Fruit fly (Drosophila melanogaster) whole organism, embryonic: ENCODE measurements around the gene CG7739.

Experiments used
- Ada2b ChIP-seq: fragments of 200-800 bp; sonication (Bioruptor generic); IDR thresholded peaks from 2 replicates; pipeline ENCODE4 v1.3.6; 2022; ENCODE audit warnings: missing biosample characterization, missing genetic modification characterization
- Antp ChIP-seq: fragments of 200-800 bp; sonication (Bioruptor generic); optimal IDR thresholded peaks from 3 replicates; lab custom pipeline; 2016; ENCODE audit warnings: missing biosample characterization, missing genetic modification characterization
- BEAF-32 ChIP-seq: fragments of 200-800 bp; sonication (Bioruptor generic); optimal IDR thresholded peaks from 3 replicates; lab custom pipeline; 2017; ENCODE audit warnings: missing biosample characterization, missing genetic modification characterization, mild to moderate bottlenecking, moderate library complexity, missing genetic modification reagents
- C15 ChIP-seq: fragments of 200-800 bp; sonication (Bioruptor generic); IDR thresholded peaks from 3 replicates; pipeline ENCODE4 v1.3.6; 2022; ENCODE audit warnings: missing biosample characterization, missing genetic modification characterization
- CG10209 ChIP-seq: fragments of 200-800 bp; sonication (Bioruptor generic); optimal IDR thresholded peaks from 3 replicates; lab custom pipeline; 2017; ENCODE audit warnings: missing biosample characterization, mild to moderate bottlenecking, missing genetic modification characterization, missing genetic modification reagents
- CG1024 ChIP-seq: fragments of 200-800 bp; sonication (Bioruptor generic); IDR thresholded peaks from 2 replicates; pipeline ENCODE4 v1.3.6; 2022; ENCODE audit warnings: missing biosample characterization, missing genetic modification characterization
- CG12104 ChIP-seq: fragments of 200-800 bp; sonication (Bioruptor generic); optimal IDR thresholded peaks from 3 replicates; lab custom pipeline; 2016; ENCODE audit warnings: missing biosample characterization, missing genetic modification characterization
- CG12769 ChIP-seq: fragments of 200-800 bp; sonication (Bioruptor generic); optimal IDR thresholded peaks from 2 replicates; lab custom pipeline; 2019; ENCODE audit warnings: missing biosample characterization, mild to moderate bottlenecking, missing genetic modification characterization, moderate library complexity
- CG18011 ChIP-seq: fragments of 200-800 bp; sonication (Bioruptor generic); optimal IDR thresholded peaks from 2 replicates; lab custom pipeline; 2017; ENCODE audit warnings: missing biosample characterization, missing genetic modification characterization, mild to moderate bottlenecking, moderate library complexity, missing genotype
- CG18599 ChIP-seq: fragments of 200-800 bp; sonication (Bioruptor generic); optimal IDR thresholded peaks from 3 replicates; lab custom pipeline; 2017; ENCODE audit warnings: missing biosample characterization, missing genetic modification characterization, mild to moderate bottlenecking, moderate library complexity, missing genetic modification reagents
- CG18764 ChIP-seq: fragments of 200-800 bp; sonication (Bioruptor generic); optimal IDR thresholded peaks from 3 replicates; lab custom pipeline; 2016; ENCODE audit warnings: missing biosample characterization, missing genetic modification characterization
- CG2712 ChIP-seq: fragments of 200-800 bp; optimal IDR thresholded peaks from 3 replicates; lab custom pipeline; 2019; ENCODE audit warnings: missing biosample characterization, mild to moderate bottlenecking, missing genetic modification characterization, moderate library complexity
- CG4282 ChIP-seq: fragments of 200-800 bp; sonication (Bioruptor generic); optimal IDR thresholded peaks from 2 replicates; lab custom pipeline; 2016; ENCODE audit warnings: missing biosample characterization, missing genetic modification characterization
- CG5180 ChIP-seq: fragments of 200-800 bp; sonication (Bioruptor generic); optimal IDR thresholded peaks from 3 replicates; lab custom pipeline; 2017; ENCODE audit warnings: missing biosample characterization, missing genetic modification characterization, mild to moderate bottlenecking, moderate library complexity, missing genetic modification reagents
- CG6272 ChIP-seq: fragments of 200-800 bp; sonication (Bioruptor generic); IDR thresholded peaks from 2 replicates; pipeline ENCODE4 v1.3.6; 2022; ENCODE audit warnings: missing biosample characterization, missing genetic modification characterization
- CG6791 ChIP-seq: fragments of 200-800 bp; sonication (Bioruptor generic); IDR thresholded peaks from 3 replicates; pipeline ENCODE4 v1.3.6; 2022; ENCODE audit warnings: missing biosample characterization, missing genetic modification characterization; ENCODE audit not compliant: partially characterized antibody
- CG7372 ChIP-seq: fragments of 200-800 bp; sonication (Bioruptor generic); IDR thresholded peaks from 2 replicates; pipeline ENCODE4 v1.3.6; 2022; ENCODE audit warnings: missing biosample characterization, missing genetic modification characterization
- CG9215 ChIP-seq: fragments of 200-800 bp; sonication (Bioruptor generic); IDR thresholded peaks from 2 replicates; pipeline ENCODE4 v1.3.6; 2022; ENCODE audit warnings: missing biosample characterization, missing genetic modification characterization
- CG9727 ChIP-seq: fragments of 200-800 bp; sonication (Bioruptor generic); optimal IDR thresholded peaks from 3 replicates; lab custom pipeline; 2017; ENCODE audit warnings: missing biosample characterization, mild to moderate bottlenecking, missing genetic modification characterization
- CG9817 ChIP-seq: fragments of 200-800 bp; sonication (Bioruptor generic); optimal IDR thresholded peaks from 2 replicates; lab custom pipeline; 2018; ENCODE audit warnings: missing biosample characterization, mild to moderate bottlenecking, missing genetic modification characterization, moderate library complexity
- Dip3 ChIP-seq: fragments of 200-800 bp; sonication (Bioruptor generic); optimal IDR thresholded peaks from 3 replicates; lab custom pipeline; 2016; ENCODE audit warnings: missing biosample characterization, missing genetic modification characterization
- ERR ChIP-seq: fragments of 200-800 bp; sonication (Bioruptor generic); optimal IDR thresholded peaks from 2 replicates; lab custom pipeline; 2016; ENCODE audit warnings: missing biosample characterization, missing genetic modification characterization
- Hmr ChIP-seq: fragments of 200-800 bp; sonication (Bioruptor generic); optimal IDR thresholded peaks from 3 replicates; lab custom pipeline; 2017; ENCODE audit warnings: mild to moderate bottlenecking, missing biosample characterization, missing genetic modification reagents, missing genetic modification characterization
- Pdp1 ChIP-seq, 2 experiments: fragments of 200-800 bp; sonication (Bioruptor generic); optimal IDR thresholded peaks; 3 replicates each; lab custom pipeline; 2016; ENCODE audit warnings: missing biosample characterization in 2 of 2, missing genetic modification characterization in 2 of 2, mild to moderate bottlenecking in 1 of 2, moderate library complexity in 1 of 2
- Poxn ChIP-seq: fragments of 200-800 bp; sonication (Bioruptor generic); IDR thresholded peaks from 2 replicates; pipeline ENCODE4 v1.3.6; 2022; ENCODE audit warnings: missing biosample characterization, missing genetic modification characterization
- Rx ChIP-seq: fragments of 200-800 bp; sonication (Bioruptor generic); IDR thresholded peaks from 2 replicates; pipeline ENCODE4 v1.3.6; 2022; ENCODE audit warnings: missing biosample characterization, missing genetic modification characterization
- Tbp ChIP-seq: fragments of >200 bp; optimal IDR thresholded peaks from 2 replicates; lab custom pipeline; 2018; ENCODE audit warnings: missing biosample characterization, missing genetic modification characterization
- Usf ChIP-seq: fragments of 200-800 bp; sonication (Bioruptor generic); optimal IDR thresholded peaks from 2 replicates; lab custom pipeline; 2017; ENCODE audit warnings: missing genotype, missing biosample characterization, missing genetic modification characterization
- Vsx1 ChIP-seq: fragments of 200-800 bp; sonication (Bioruptor generic); optimal IDR thresholded peaks from 2 replicates; lab custom pipeline; 2017; ENCODE audit warnings: missing biosample characterization, mild to moderate bottlenecking, missing genetic modification characterization, missing genetic modification reagents
- ac ChIP-seq: fragments of 200-800 bp; sonication (Bioruptor generic); optimal IDR thresholded peaks from 3 replicates; lab custom pipeline; 2017; ENCODE audit warnings: missing biosample characterization, mild to moderate bottlenecking, missing genetic modification characterization
- ash1 ChIP-seq: fragments of 200-800 bp; sonication (Bioruptor generic); optimal IDR thresholded peaks from 2 replicates; lab custom pipeline; 2018; ENCODE audit warnings: missing biosample characterization, mild to moderate bottlenecking, missing genetic modification characterization
- ato ChIP-seq: fragments of 200-800 bp; sonication (Bioruptor generic); IDR thresholded peaks from 2 replicates; pipeline ENCODE4 v1.3.6; 2022; ENCODE audit warnings: missing biosample characterization, missing genetic modification characterization; ENCODE audit not compliant: partially characterized antibody
- chm ChIP-seq: fragments of 200-800 bp; sonication (Bioruptor generic); IDR thresholded peaks from 2 replicates; pipeline ENCODE4 v1.3.6; 2022; ENCODE audit warnings: missing biosample characterization, missing genetic modification characterization
- chn ChIP-seq: fragments of 200-800 bp; sonication (Bioruptor generic); optimal IDR thresholded peaks from 2 replicates; lab custom pipeline; 2016; ENCODE audit warnings: missing biosample characterization, missing genetic modification characterization
- crp ChIP-seq, 2 experiments: fragments of 200-800 bp; sonication (Bioruptor generic); optimal IDR thresholded peaks; 2 replicates in 1 of 2; 3 replicates in 1 of 2; lab custom pipeline; 2017; ENCODE audit warnings: missing biosample characterization in 2 of 2, missing genetic modification characterization in 2 of 2, mild to moderate bottlenecking in 1 of 2, moderate library complexity in 1 of 2
- da ChIP-seq: fragments of 200-800 bp; sonication (Bioruptor generic); optimal IDR thresholded peaks from 2 replicates; lab custom pipeline; 2016; ENCODE audit warnings: missing biosample characterization, missing genetic modification characterization
- emc ChIP-seq: fragments of 200-800 bp; sonication (Bioruptor generic); optimal IDR thresholded peaks from 2 replicates; lab custom pipeline; 2016; ENCODE audit warnings: missing biosample characterization, missing genetic modification characterization
- gsb ChIP-seq: fragments of 200-800 bp; sonication (Bioruptor generic); IDR thresholded peaks from 2 replicates; pipeline ENCODE4 v1.3.6; 2022; ENCODE audit warnings: missing biosample characterization, missing genetic modification characterization
- gt ChIP-seq: fragments of 200-800 bp; sonication (Bioruptor generic); IDR thresholded peaks from 2 replicates; pipeline ENCODE4 v1.3.6; 2022; ENCODE audit warnings: missing biosample characterization, missing genetic modification characterization
- h ChIP-seq: fragments of >200 bp; optimal IDR thresholded peaks from 2 replicates; lab custom pipeline; 2017
- nau ChIP-seq: fragments of 200-800 bp; sonication (Bioruptor generic); optimal IDR thresholded peaks from 3 replicates; lab custom pipeline; 2017; ENCODE audit warnings: missing biosample characterization, mild to moderate bottlenecking, missing genetic modification characterization, missing genetic modification reagents
- odd ChIP-seq: fragments of 200-800 bp; sonication (Bioruptor generic); optimal IDR thresholded peaks from 2 replicates; lab custom pipeline; 2017; ENCODE audit warnings: missing biosample characterization, mild to moderate bottlenecking, missing genetic modification characterization
- p53 ChIP-seq: fragments of 200-800 bp; sonication (Bioruptor generic); optimal IDR thresholded peaks from 2 replicates; lab custom pipeline; 2016; ENCODE audit warnings: missing biosample characterization, missing genetic modification characterization
- pnt ChIP-seq: fragments of 200-800 bp; sonication (Bioruptor generic); optimal IDR thresholded peaks from 3 replicates; lab custom pipeline; 2016; ENCODE audit warnings: missing biosample characterization, missing genetic modification characterization
- sqz ChIP-seq: fragments of 200-800 bp; sonication (Bioruptor generic); optimal IDR thresholded peaks from 3 replicates; lab custom pipeline; 2018; ENCODE audit warnings: missing biosample characterization, mild to moderate bottlenecking, missing genetic modification characterization
- sr ChIP-seq: fragments of 200-800 bp; sonication (Bioruptor generic); IDR thresholded peaks from 3 replicates; pipeline ENCODE4 v1.3.6; 2022; ENCODE audit warnings: missing biosample characterization, missing genetic modification characterization
- tgo ChIP-seq: fragments of 200-800 bp; sonication (Bioruptor generic); IDR thresholded peaks from 3 replicates; pipeline ENCODE4 v1.3.6; 2022; ENCODE audit warnings: missing biosample characterization, missing genetic modification characterization
- ttk ChIP-seq: fragments of 200-800 bp; sonication (Bioruptor generic); IDR thresholded peaks from 2 replicates; pipeline ENCODE4 v2.1.2; 2022; ENCODE audit warnings: missing biosample characterization, missing genetic modification characterization
- tx ChIP-seq: fragments of 200-800 bp; sonication (Bioruptor generic); optimal IDR thresholded peaks from 2 replicates; lab custom pipeline; 2016; ENCODE audit warnings: missing biosample characterization, missing genetic modification characterization
- zen ChIP-seq: fragments of 200-800 bp; sonication (Bioruptor generic); optimal IDR thresholded peaks from 3 replicates; lab custom pipeline; 2018; ENCODE audit warnings: missing biosample characterization, mild to moderate bottlenecking, missing genetic modification characterization, moderate library complexity

Gene CG7739

DNA sequence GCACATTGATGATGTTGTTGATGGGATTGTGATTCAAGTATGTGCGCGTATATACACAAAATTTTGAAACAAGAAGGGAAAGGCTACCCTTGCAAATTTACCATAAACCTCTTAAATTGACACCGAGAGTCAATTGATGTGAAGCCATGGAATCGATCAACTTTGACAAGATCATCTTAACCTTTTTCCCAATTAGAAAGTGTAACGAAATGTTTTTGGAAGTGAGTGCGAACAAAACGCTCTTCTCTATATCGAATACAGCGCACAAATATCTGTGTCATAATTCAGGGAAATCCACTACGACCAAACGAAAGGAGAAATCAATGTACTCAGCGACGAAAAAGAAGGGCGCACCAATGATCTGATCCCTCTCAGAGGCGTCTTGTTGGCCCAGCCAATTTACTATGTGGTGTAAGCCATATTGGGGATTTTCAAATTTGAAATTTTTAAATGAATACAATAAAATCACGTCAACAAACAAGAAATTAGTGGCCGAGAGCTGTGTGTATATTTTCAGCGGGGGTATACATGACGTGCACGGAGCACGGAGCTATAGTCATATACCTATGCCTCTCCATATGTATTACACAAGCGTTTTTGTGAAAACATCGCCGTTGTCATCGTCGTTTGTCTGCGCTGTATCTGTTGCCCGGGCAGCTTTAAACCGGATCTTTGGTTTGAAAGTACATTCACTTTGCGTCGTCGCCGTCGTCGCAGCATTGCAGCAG is 29.3 kb downstream of the CG7739 start (continued):
- no peak for TF ChIP-seq CG18011 (GFP tag; lab: Kevin White, UChicago)
- TF ChIP-seq nau (GFP tag; lab: Kevin White, UChicago): no peak
- peak; percentile 49; the same call in 1 of the 2 replicates for TF ChIP-seq CG1024
- TF ChIP-seq Pdp1 (GFP tag; optimal IDR thresholded peaks at IDR 0.05; lab: Kevin White, UChicago): peak; percentile 41 to 79
- no peak for TF ChIP-seq Tbp (GFP tag; lab: Kevin White, UChicago)
- TF ChIP-seq da (GFP tag; lab: Kevin White, UChicago): no peak
- TF ChIP-seq sqz (GFP tag; lab: Kevin White, UChicago): no peak
- peak; percentile 28 for TF ChIP-seq CG9817 (tag; lab: Kevin White, UChicago)
- TF ChIP-seq CG6791: no peak
- peak; percentile 20 for TF ChIP-seq CG10209 (GFP tag; lab: Kevin White, UChicago)
- TF ChIP-seq BEAF-32 (GFP tag; lab: Kevin White, UChicago): no peak
- TF ChIP-seq CG5180: peak; percentile 35
- no peak for TF ChIP-seq Usf (GFP tag; lab: Kevin White, UChicago)
- TF ChIP-seq p53 (GFP tag; lab: Kevin White, UChicago): no peak
- TF ChIP-seq chm (GFP tag; lab: Robert Waterston, UW): no peak
- no peak for TF ChIP-seq Poxn (GFP tag; lab: Robert Waterston, UW)
- TF ChIP-seq CG18764 (GFP tag; lab: Kevin White, UChicago): no peak
- TF ChIP-seq Antp: peak; percentile 38
- TF ChIP-seq pnt (GFP tag; lab: Kevin White, UChicago): peak; percentile 12
- no peak for TF ChIP-seq tx (GFP tag; lab: Kevin White, UChicago)
- no peak for TF ChIP-seq CG9727 (GFP tag; lab: Kevin White, UChicago)
- no peak for TF ChIP-seq CG6272 (GFP tag; lab: Robert Waterston, UW)
- TF ChIP-seq ERR: no peak
- no peak for TF ChIP-seq CG7372 (GFP tag; lab: Robert Waterston, UW)
- TF ChIP-seq CG2712 (tag; lab: Kevin White, UChicago): peak; percentile 63
- no peak for TF ChIP-seq chn
- peak; percentile 32 for TF ChIP-seq Dip3 (GFP tag; lab: Kevin White, UChicago)
- TF ChIP-seq CG12769 (tag; lab: Kevin White, UChicago): no peak
- no peak for TF ChIP-seq sr
- TF ChIP-seq Rx (GFP tag; lab: Robert Waterston, UW): peak; percentile 35
- TF ChIP-seq tgo: no peak
- no peak for TF ChIP-seq emc (GFP tag; lab: Kevin White, UChicago)
- TF ChIP-seq h: no peak
- TF ChIP-seq zen: peak; percentile 1
- no peak for TF ChIP-seq ash1 (GFP tag; lab: Kevin White, UChicago)
- TF ChIP-seq gsb (GFP tag; lab: Robert Waterston, UW): no peak
- TF ChIP-seq Hmr (GFP tag; lab: Kevin White, UChicago): no peak
- TF ChIP-seq ac: no peak
- peak; percentile 11; the same call in 1 of the 2 replicates for TF ChIP-seq CG9215 (GFP tag; lab: Robert Waterston, UW)
- peak; percentile 53 for TF ChIP-seq ttk (GFP tag; lab: Robert Waterston, UW)
- TF ChIP-seq crp (GFP tag; optimal IDR thresholded peaks at IDR 0.05; lab: Kevin White, UChicago): no peak
- no peak for TF ChIP-seq ato (GFP tag; lab: Robert Waterston, UW)
- TF ChIP-seq CG12104 (GFP tag; lab: Kevin White, UChicago): no peak
- TF ChIP-seq Vsx1 (GFP tag; lab: Kevin White, UChicago): no peak
- no peak for TF ChIP-seq odd (GFP tag; lab: Kevin White, UChicago)
- TF ChIP-seq gt (GFP tag; lab: Robert Waterston, UW): no peak
- no peak for TF ChIP-seq CG4282 (GFP tag; lab: Kevin White, UChicago)
- TF ChIP-seq CG18599: peak; percentile 35
- TF ChIP-seq C15: no peak
- TF ChIP-seq Ada2b (GFP tag; lab: Robert Waterston, UW): peak; percentile 33; the same call in 1 of the 2 replicates
